Worm (Caenorhabditis elegans) whole organism, mixed stage, embryonic: ENCODE results near the gene clec-172.

Experiments used
- ces-1 ChIP-seq: fragments of 150-350 bp; optimal IDR thresholded peaks from 2 replicates; lab custom pipeline; 2014; ENCODE audit warnings: missing biosample characterization, missing genetic modification reagents, missing genetic modification characterization
- elt-1 ChIP-seq: sonication (generic microtip); optimal IDR thresholded peaks from 2 replicates; lab custom pipeline; 2017; ENCODE audit warnings: missing genetic modification characterization, mild to moderate bottlenecking, missing compliant biosample characterization, antibody characterized with exemption, moderate library complexity, borderline replicate concordance; ENCODE audit not compliant: insufficient read depth
- ham-2 ChIP-seq: fragments of 200-800 bp; sonication (Bioruptor generic); optimal IDR thresholded peaks from 2 replicates; lab custom pipeline; 2018; ENCODE audit warnings: mild to moderate bottlenecking, missing genetic modification characterization, missing compliant biosample characterization
- mab-5 ChIP-seq: fragments of 150-350 bp; optimal IDR thresholded peaks from 2 replicates; lab custom pipeline; 2014; ENCODE audit warnings: missing biosample characterization, missing genetic modification characterization
- mep-1 ChIP-seq: fragments of 150-350 bp; optimal IDR thresholded peaks from 2 replicates; lab custom pipeline; 2017; ENCODE audit warnings: missing biosample characterization, missing genetic modification reagents, missing genetic modification characterization, inconsistent platforms
- nhr-12 ChIP-seq: fragments of 150-350 bp; optimal IDR thresholded peaks from 2 replicates; lab custom pipeline; 2014; ENCODE audit warnings: missing biosample characterization, missing genetic modification characterization
- nhr-2 ChIP-seq: fragments of 150-350 bp; optimal IDR thresholded peaks from 2 replicates; lab custom pipeline; 2014; ENCODE audit warnings: missing biosample characterization, missing genetic modification characterization
- nhr-237 ChIP-seq: fragments of 150-350 bp; optimal IDR thresholded peaks from 2 replicates; lab custom pipeline; 2014; ENCODE audit warnings: missing biosample characterization, missing genetic modification characterization
- nhr-76 ChIP-seq: sonication (generic microtip); optimal IDR thresholded peaks from 2 replicates; lab custom pipeline; 2017; ENCODE audit warnings: missing biosample characterization, missing genetic modification characterization
- pha-4 ChIP-seq: fragments of 150-350 bp; optimal IDR thresholded peaks from 2 replicates; lab custom pipeline; 2018; ENCODE audit warnings: missing biosample characterization, missing genetic modification reagents, missing genetic modification characterization
- sem-2 ChIP-seq: fragments of 200-800 bp; sonication (Bioruptor generic); optimal IDR thresholded peaks from 2 replicates; lab custom pipeline; 2018; ENCODE audit warnings: mild to moderate bottlenecking, missing genetic modification characterization, missing compliant biosample characterization
- snpc-4 ChIP-seq: fragments of 150-350 bp; optimal IDR thresholded peaks from 2 replicates; lab custom pipeline; 2014; ENCODE audit warnings: missing biosample characterization, missing genetic modification characterization
- unc-39 ChIP-seq: fragments of 150-350 bp; optimal IDR thresholded peaks from 2 replicates; lab custom pipeline; 2014; ENCODE audit warnings: missing biosample characterization, missing genetic modification characterization
- ztf-11 ChIP-seq: fragments of 150-350 bp; optimal IDR thresholded peaks from 2 replicates; lab custom pipeline; 2014; ENCODE audit warnings: missing biosample characterization, missing genetic modification characterization

- TF ChIP-seq elt-1 (tag; lab: Kevin White, UChicago) = no peak
- no peak for TF ChIP-seq ztf-11 (tag; lab: Kevin White, UChicago)
- TF ChIP-seq nhr-2 (tag; lab: Kevin White, UChicago) = no peak
- TF ChIP-seq nhr-76 = no peak
- TF ChIP-seq mep-1 = no peak
- no peak for TF ChIP-seq snpc-4 (tag; lab: Kevin White, UChicago)
- no peak for TF ChIP-seq ham-2 (GFP tag; lab: Kevin White, UChicago)
- TF ChIP-seq sem-2 (GFP tag; lab: Kevin White, UChicago) = no peak
- no peak for TF ChIP-seq pha-4 (tag; lab: Kevin White, UChicago)
- no peak for TF ChIP-seq ces-1
- TF ChIP-seq nhr-12 (tag; lab: Kevin White, UChicago) = no peak
- TF ChIP-seq mab-5 (tag; lab: Kevin White, UChicago) = no peak
- no peak for TF ChIP-seq unc-39 (tag; lab: Kevin White, UChicago)
- TF ChIP-seq nhr-237 (tag; lab: Kevin White, UChicago) = no peak
Measured at ce11 chrIV:1550131-1550530, 33.7 kb upstream of the clec-172 start, which contains the start of gene C34H4.5.
